Worm (Caenorhabditis elegans) whole organism, L2 larva: Measurements from ENCODE around the gene W02H3.1.

ENCODE experiments used
- ama-1 ChIP-seq: fragments of 150-350 bp; optimal IDR thresholded peaks from 2 replicates; lab custom pipeline; 2018; ENCODE audit warnings: inconsistent platforms
- nhr-77 ChIP-seq: fragments of 150-350 bp; optimal IDR thresholded peaks from 2 replicates; lab custom pipeline; 2014; ENCODE audit warnings: missing biosample characterization, missing genetic modification characterization

DNA sequence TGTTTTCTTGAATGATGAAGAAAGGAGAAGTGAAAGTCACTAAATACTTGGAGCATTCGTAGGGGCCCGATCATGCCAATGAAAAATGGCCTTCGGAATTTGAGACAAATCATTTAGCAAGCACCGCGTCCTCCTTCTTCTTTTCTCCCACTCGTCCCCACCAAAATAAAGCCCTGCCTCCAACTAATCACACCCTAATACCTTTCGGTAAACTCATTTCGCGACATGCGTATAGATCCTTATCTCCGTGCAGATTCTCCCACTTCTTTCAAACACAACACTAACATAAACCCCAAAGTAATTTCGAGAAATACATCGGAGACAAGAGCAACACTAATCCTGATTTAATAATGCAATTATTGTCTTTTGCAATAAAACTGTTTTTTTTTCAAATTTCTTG is 32.4 kb upstream of the W02H3.1 start:
- no peak for TF ChIP-seq nhr-77
- TF ChIP-seq ama-1 (lab: Kevin White, UChicago) = no peak
